Worm (Caenorhabditis elegans): Measurements from ENCODE around the gene C33F10.12.

DNA sequence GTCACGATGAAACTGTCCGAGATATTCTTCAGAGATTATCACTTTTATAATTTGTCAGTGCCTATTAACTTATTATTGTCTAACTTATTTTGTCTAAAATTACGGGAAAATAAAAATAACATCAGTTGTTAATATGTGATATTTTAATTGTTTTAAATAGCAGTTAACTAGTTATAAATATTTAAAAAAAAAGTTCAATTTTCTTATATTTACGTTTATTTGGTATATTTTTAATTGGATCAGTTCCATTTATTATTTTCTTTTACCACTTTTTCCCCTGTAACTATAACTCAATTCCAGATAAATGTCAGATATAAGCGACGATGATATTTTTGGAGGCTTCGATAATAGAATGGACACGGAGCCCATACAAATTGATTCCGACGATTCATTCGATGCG lies 42.1 kb downstream of the C33F10.12 start, which contains the start of gene C33F10.4:
- TF ChIP-seq nhr-76 (tag; optimal IDR thresholded peaks at IDR 0.05) (no peak), fkh-10 (GFP tag; optimal IDR thresholded peaks at IDR 0.05) (no peak), snpc-4 (tag; optimal IDR thresholded peaks at IDR 0.05) (no peak), egl-27 (tag; optimal IDR thresholded peaks at IDR 0.05) (no peak), unc-62 (GFP tag; optimal IDR thresholded peaks at IDR 0.05) (no peak), pqm-1 (tag; optimal IDR thresholded peaks at IDR 0.05) (no peak)
